ENCODE assay signal across 2 worm cellular contexts in genomic region chrII:14668608-14669007, ce11.
TF ChIP-seq lines count a peak whose summit lies in the region.

No protein-coding gene starts in this region.

TF ChIP-seq in whole organism, L3 larva, 47 proteins besides CTCF, POLR2A, EP300 and RAD21:
- TF ChIP-seq pha-4 (tag; optimal IDR thresholded peaks at IDR 0.05; lab: Kevin White, UChicago) (peak; percentile 71), R02D3.7 (tag; optimal IDR thresholded peaks at IDR 0.05; lab: Kevin White, UChicago) (no peak), unc-39 (tag; optimal IDR thresholded peaks at IDR 0.05; lab: Kevin White, UChicago) (no peak), lin-39 (tag; optimal IDR thresholded peaks at IDR 0.05; lab: Kevin White, UChicago) (no peak), fkh-10 (GFP tag; optimal IDR thresholded peaks at IDR 0.05; lab: Kevin White, UChicago) (no peak), nfya-1 (tag; optimal IDR thresholded peaks at IDR 0.05; lab: Kevin White, UChicago; ENCODE audit: insufficient read depth) (no peak)

TF ChIP-seq in whole organism, L4 larva, 104 proteins besides CTCF, POLR2A, EP300 and RAD21:
- no peak for TF ChIP-seq ztf-7 (tag; optimal IDR thresholded peaks at IDR 0.05; lab: Kevin White, UChicago)
- TF ChIP-seq madf-5 (GFP tag; IDR thresholded peaks at IDR 0.05; lab: Robert Waterston, UW) = no peak
- TF ChIP-seq T26A8.4 (GFP tag; IDR thresholded peaks at IDR 0.05; lab: Robert Waterston, UW) = no peak
- no peak for TF ChIP-seq egl-43 (GFP tag; IDR thresholded peaks at IDR 0.05; lab: Robert Waterston, UW)
- TF ChIP-seq hmg-1.1 (GFP tag; IDR thresholded peaks at IDR 0.05; lab: Robert Waterston, UW) = no peak
- no peak for TF ChIP-seq zfp-3 (GFP tag; conservative IDR thresholded peaks at IDR 0.05; lab: Robert Waterston, UW)
- TF ChIP-seq nhr-41 (GFP tag; IDR thresholded peaks at IDR 0.05; lab: Robert Waterston, UW) = no peak
- no peak for TF ChIP-seq fkh-10 (GFP tag; optimal IDR thresholded peaks at IDR 0.05; lab: Kevin White, UChicago)
- no peak for TF ChIP-seq jun-1 (tag; optimal IDR thresholded peaks at IDR 0.05; lab: Kevin White, UChicago)
- no peak for TF ChIP-seq ZK337.2 (GFP tag; IDR thresholded peaks at IDR 0.05; lab: Robert Waterston, UW)
- peak; percentile 95 for TF ChIP-seq aha-1 (tag; lab: Kevin White, UChicago)
- TF ChIP-seq ces-1 (GFP tag; optimal IDR thresholded peaks at IDR 0.05; lab: Kevin White, UChicago) = no peak
- peak; percentile 1 for TF ChIP-seq nhr-28 (tag; optimal IDR thresholded peaks at IDR 0.05; lab: Kevin White, UChicago)
- no peak for TF ChIP-seq ceh-44 (GFP tag; IDR thresholded peaks at IDR 0.05; lab: Robert Waterston, UW)
- no peak for TF ChIP-seq lir-3 (tag; optimal IDR thresholded peaks at IDR 0.05; lab: Kevin White, UChicago)

Comparison
In these comparisons a context has a peak if more than half of its experiments do, and no peak if none do; other contexts are left out.
1. Of the 28 proteins assayed by ChIP-seq in both whole organism, L4 larva and whole organism, L3 larva: peak only in whole organism, L4 larva: nhr-28; only in whole organism, L3 larva: pha-4; in both: none; in neither: 26.